Fruit fly (Drosophila melanogaster): ENCODE data around the gene ScpX.

- no peak for TF ChIP-seq CG7101 (tag; optimal IDR thresholded peaks at IDR 0.05)
- TF ChIP-seq CG5204 (GFP tag; optimal IDR thresholded peaks at IDR 0.05), result no peak
Measured at dm6 chr2L:18867815-18868214, 36.8 kb downstream of the ScpX start.
